Worm (Caenorhabditis elegans) whole organism, L2 larva: ENCODE results near the gene cab-1.

Experiments
- C34F6.9 ChIP-seq: fragments of 150-350 bp; optimal IDR thresholded peaks from 2 replicates; lab custom pipeline; 2014; ENCODE audit warnings: missing biosample characterization, missing genetic modification characterization
- F13H6.1 ChIP-seq: sonication (generic microtip); optimal IDR thresholded peaks from 2 replicates; lab custom pipeline; 2016; ENCODE audit warnings: missing genetic modification characterization, missing compliant biosample characterization
- R02D3.7 ChIP-seq: fragments of 150-350 bp; optimal IDR thresholded peaks from 2 replicates; lab custom pipeline; 2014; ENCODE audit warnings: missing biosample characterization, missing genetic modification characterization
- Y55F3AM.14 ChIP-seq: fragments of 200-800 bp; sonication (Bioruptor generic); optimal IDR thresholded peaks from 2 replicates; lab custom pipeline; 2018; ENCODE audit warnings: mild to moderate bottlenecking, missing genetic modification characterization, missing compliant biosample characterization
- alr-1 ChIP-seq: fragments of 150-350 bp; optimal IDR thresholded peaks from 2 replicates; lab custom pipeline; 2014; ENCODE audit warnings: missing biosample characterization, missing genetic modification characterization
- aly-2 ChIP-seq: fragments of 150-350 bp; optimal IDR thresholded peaks from 2 replicates; lab custom pipeline; 2014; ENCODE audit warnings: missing biosample characterization, missing genetic modification characterization
- blmp-1 ChIP-seq: sonication (generic microtip); optimal IDR thresholded peaks from 2 replicates; lab custom pipeline; 2017; ENCODE audit warnings: missing genetic modification characterization, mild to moderate bottlenecking, missing compliant biosample characterization, antibody characterized with exemption, moderate library complexity; ENCODE audit not compliant: insufficient read depth
- ceh-16 ChIP-seq: fragments of 150-350 bp; optimal IDR thresholded peaks from 2 replicates; lab custom pipeline; 2014; ENCODE audit warnings: missing biosample characterization, missing genetic modification characterization
- ceh-82 ChIP-seq: fragments of 150-350 bp; optimal IDR thresholded peaks from 2 replicates; lab custom pipeline; 2014; ENCODE audit warnings: missing biosample characterization, missing genetic modification characterization
- crh-2 ChIP-seq: sonication (generic microtip); optimal IDR thresholded peaks from 2 replicates; lab custom pipeline; 2017; ENCODE audit warnings: missing biosample characterization, missing genetic modification characterization
- egl-27 ChIP-seq: sonication (generic microtip); optimal IDR thresholded peaks from 3 replicates; lab custom pipeline; 2017; ENCODE audit warnings: missing biosample characterization, missing genetic modification reagents, missing genetic modification characterization
- elt-3 ChIP-seq: sonication (generic microtip); optimal IDR thresholded peaks from 2 replicates; lab custom pipeline; 2017; ENCODE audit warnings: missing biosample characterization, missing genetic modification characterization
- fos-1 ChIP-seq: fragments of 150-350 bp; optimal IDR thresholded peaks from 2 replicates; lab custom pipeline; 2014; ENCODE audit warnings: missing biosample characterization, missing genetic modification characterization
- lin-11 ChIP-seq: fragments of 150-350 bp; sonication (generic microtip); optimal IDR thresholded peaks from 2 replicates; lab custom pipeline; 2014; ENCODE audit warnings: missing biosample characterization, missing genetic modification characterization, inconsistent platforms, mixed read lengths
- lin-39 ChIP-seq: fragments of 150-350 bp; optimal IDR thresholded peaks from 2 replicates; lab custom pipeline; 2014; ENCODE audit warnings: missing biosample characterization, missing genetic modification reagents, missing genetic modification characterization
- lsy-2 ChIP-seq, 2 experiments: fragments of 150-350 bp in 1 of 2; sonication (generic microtip) in 1 of 2; optimal IDR thresholded peaks; 2 replicates each; lab custom pipeline; 2014 to 2017; ENCODE audit warnings: missing biosample characterization in 2 of 2, missing genetic modification characterization in 2 of 2
- mab-5 ChIP-seq: fragments of 150-350 bp; optimal IDR thresholded peaks from 2 replicates; lab custom pipeline; 2014; ENCODE audit warnings: missing biosample characterization, missing genetic modification characterization
- mbf-1 ChIP-seq: sonication (generic microtip); optimal IDR thresholded peaks from 2 replicates; lab custom pipeline; 2017; ENCODE audit warnings: missing biosample characterization, missing genetic modification characterization
- nhr-11 ChIP-seq: fragments of 150-350 bp; optimal IDR thresholded peaks from 2 replicates; lab custom pipeline; 2014; ENCODE audit warnings: missing biosample characterization, missing genetic modification characterization
- nhr-12 ChIP-seq: fragments of 150-350 bp; optimal IDR thresholded peaks from 2 replicates; lab custom pipeline; 2014; ENCODE audit warnings: missing biosample characterization, missing genetic modification characterization
- nhr-129 ChIP-seq: fragments of 150-350 bp; optimal IDR thresholded peaks from 2 replicates; lab custom pipeline; 2014; ENCODE audit warnings: missing biosample characterization, missing genetic modification characterization
- nhr-21 ChIP-seq: fragments of 150-350 bp; optimal IDR thresholded peaks from 2 replicates; lab custom pipeline; 2014; ENCODE audit warnings: missing biosample characterization, missing genetic modification characterization
- nhr-23 ChIP-seq: fragments of 150-350 bp; optimal IDR thresholded peaks from 2 replicates; lab custom pipeline; 2014; ENCODE audit warnings: missing biosample characterization, missing genetic modification reagents, missing genetic modification characterization
- nhr-237 ChIP-seq: fragments of 150-350 bp; optimal IDR thresholded peaks from 2 replicates; lab custom pipeline; 2014; ENCODE audit warnings: missing biosample characterization, missing genetic modification characterization
- nhr-25 ChIP-seq: fragments of 150-350 bp; sonication (generic microtip); optimal IDR thresholded peaks from 3 replicates; lab custom pipeline; 2014; ENCODE audit warnings: missing biosample characterization, missing genetic modification characterization
- nhr-6 ChIP-seq: fragments of 150-350 bp; optimal IDR thresholded peaks from 2 replicates; lab custom pipeline; 2014; ENCODE audit warnings: missing biosample characterization, missing genetic modification characterization
- nhr-77 ChIP-seq: fragments of 150-350 bp; optimal IDR thresholded peaks from 2 replicates; lab custom pipeline; 2014; ENCODE audit warnings: missing biosample characterization, missing genetic modification characterization
- sem-4 ChIP-seq: fragments of 150-350 bp; optimal IDR thresholded peaks from 2 replicates; lab custom pipeline; 2014; ENCODE audit warnings: missing biosample characterization, missing genetic modification reagents, missing genetic modification characterization
- skn-1 ChIP-seq: sonication (generic microtip); optimal IDR thresholded peaks from 2 replicates; lab custom pipeline; 2017; ENCODE audit warnings: missing biosample characterization, missing genetic modification characterization
- sma-3 ChIP-seq: sonication (generic microtip); optimal IDR thresholded peaks from 2 replicates; lab custom pipeline; 2016; ENCODE audit warnings: missing genetic modification reagents, missing genetic modification characterization, missing compliant biosample characterization
- sma-9 ChIP-seq, 2 experiments: fragments of 150-350 bp in 1 of 2; sonication (generic microtip) in 1 of 2; optimal IDR thresholded peaks; 2 replicates each; lab custom pipeline; 2014 to 2016; ENCODE audit warnings: missing genetic modification characterization in 2 of 2, mild to moderate bottlenecking in 1 of 2, missing biosample characterization in 1 of 2, missing compliant biosample characterization in 1 of 2, missing genetic modification reagents in 1 of 2, moderate library complexity in 1 of 2
- snpc-4 ChIP-seq: fragments of 150-350 bp; optimal IDR thresholded peaks from 2 replicates; lab custom pipeline; 2014; ENCODE audit warnings: missing biosample characterization, missing genetic modification characterization
- unc-39 ChIP-seq: fragments of 150-350 bp; optimal IDR thresholded peaks from 2 replicates; lab custom pipeline; 2014; ENCODE audit warnings: missing biosample characterization, missing genetic modification characterization
- unc-55 ChIP-seq: fragments of 150-350 bp; sonication (generic microtip); optimal IDR thresholded peaks from 3 replicates; lab custom pipeline; 2014; ENCODE audit warnings: missing biosample characterization, missing genetic modification reagents, missing genetic modification characterization
- unc-62 ChIP-seq: fragments of 150-350 bp; optimal IDR thresholded peaks from 2 replicates; lab custom pipeline; 2014; ENCODE audit warnings: missing biosample characterization, missing genetic modification reagents, missing genetic modification characterization
- zag-1 ChIP-seq: fragments of 150-350 bp; optimal IDR thresholded peaks from 2 replicates; lab custom pipeline; 2014; ENCODE audit warnings: missing biosample characterization, missing genetic modification characterization
- ztf-1 ChIP-seq: fragments of 200-800 bp; sonication (Bioruptor generic); conservative IDR thresholded peaks from 2 replicates; pipeline ENCODE4 v1.3.6; 2022; ENCODE audit warnings: missing genetic modification characterization, missing compliant biosample characterization
- ztf-11 ChIP-seq: sonication (generic microtip); optimal IDR thresholded peaks from 2 replicates; lab custom pipeline; 2017; ENCODE audit warnings: missing biosample characterization, missing genetic modification characterization

The cab-1 gene

DNA sequence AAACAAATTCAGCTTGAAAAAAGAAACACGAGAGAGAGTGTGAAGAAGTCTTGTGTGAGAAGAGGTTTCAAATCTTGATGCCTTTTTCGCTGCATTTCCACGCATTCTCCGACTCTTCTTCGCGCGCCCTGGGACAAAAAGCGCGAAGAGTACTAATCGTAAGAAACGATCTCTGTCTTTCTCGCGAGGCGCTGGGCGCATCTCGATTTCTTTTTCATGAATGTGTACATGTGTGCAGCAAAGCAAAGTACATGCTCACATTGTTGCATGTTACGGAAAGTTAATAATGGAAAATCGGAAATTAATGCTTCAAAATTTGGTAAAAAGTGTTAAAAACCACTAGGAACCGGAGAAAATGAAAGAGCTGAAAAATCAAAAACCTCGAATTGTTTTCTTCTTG lies 35.2 kb downstream of the cab-1 start:
- peak; percentile 3 for TF ChIP-seq unc-55 (GFP tag; lab: Kevin White, UChicago)
- TF ChIP-seq alr-1, result no peak
- TF ChIP-seq sem-4, result peak; percentile 21
- TF ChIP-seq C34F6.9 (tag; lab: Kevin White, UChicago), result no peak

DNA sequence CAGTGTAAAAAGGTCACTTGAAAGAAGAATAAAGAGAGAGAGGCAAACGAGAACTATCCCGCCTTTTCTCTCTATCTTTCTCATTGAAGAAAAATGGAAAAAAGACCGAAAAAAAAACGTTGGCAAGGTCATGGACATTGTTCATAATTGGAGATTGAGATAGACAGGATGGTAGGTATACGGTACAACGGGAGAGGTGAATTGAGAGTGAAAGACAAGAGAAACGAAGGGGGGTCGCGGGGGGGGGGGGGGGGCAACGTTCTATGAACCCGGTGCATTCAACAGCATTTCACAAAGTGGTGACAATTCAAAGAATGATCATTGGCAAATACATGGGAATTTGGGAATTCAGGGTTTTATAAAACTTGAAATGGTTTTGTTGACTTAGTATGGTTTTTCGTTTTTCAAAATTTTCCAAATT lies 35.8 kb downstream of the cab-1 start:
- TF ChIP-seq crh-2, result peak; percentile 45
- no peak for TF ChIP-seq skn-1 (tag; lab: Kevin White, UChicago)
- TF ChIP-seq nhr-25 (tag; lab: Kevin White, UChicago), result peak; percentile 68

DNA sequence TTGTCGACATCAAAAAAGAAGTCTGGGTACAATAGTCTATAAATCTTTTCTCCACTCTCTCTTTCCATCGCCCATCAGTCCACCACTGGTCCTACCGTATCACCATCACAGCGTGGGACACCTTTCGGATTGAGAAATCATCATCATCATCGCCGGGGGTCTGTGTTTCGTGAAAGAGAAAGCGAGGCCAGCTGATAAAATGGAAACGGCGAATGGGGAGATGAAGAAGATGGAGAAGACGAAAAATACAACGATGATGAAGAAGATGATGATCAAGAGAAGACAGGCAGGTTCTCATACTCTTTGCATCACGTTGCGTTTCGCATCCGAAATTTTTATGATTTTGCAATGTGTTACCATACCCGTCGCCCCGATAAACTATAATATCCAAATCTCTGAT lies 36.3 kb downstream of the cab-1 start:
- TF ChIP-seq lsy-2 (tag; optimal IDR thresholded peaks at IDR 0.05; lab: Kevin White, UChicago) (peak in 1 of 2 experiments; percentile 33), nhr-21 (peak; percentile 78), egl-27 (tag; lab: Kevin White, UChicago) (peak; percentile 24), F13H6.1 (tag; lab: Kevin White, UChicago) (peak; percentile 29), ceh-16 (tag; lab: Kevin White, UChicago) (peak; percentile 38), sma-9 (GFP tag; optimal IDR thresholded peaks at IDR 0.05; lab: Kevin White, UChicago) (peak; percentile 69), sma-9 (tag; optimal IDR thresholded peaks at IDR 0.05; lab: Kevin White, UChicago) (no peak), nhr-237 (tag; lab: Kevin White, UChicago) (no peak), blmp-1 (peak; percentile 92), R02D3.7 (tag; lab: Kevin White, UChicago) (no peak), sma-3 (GFP tag; lab: Kevin White, UChicago) (peak; percentile 51), nhr-25 (tag; lab: Kevin White, UChicago) (peak; percentile 75), zag-1 (tag; lab: Kevin White, UChicago) (no peak), fos-1 (tag; lab: Kevin White, UChicago) (peak; percentile 42), nhr-129 (peak; percentile 55)

DNA sequence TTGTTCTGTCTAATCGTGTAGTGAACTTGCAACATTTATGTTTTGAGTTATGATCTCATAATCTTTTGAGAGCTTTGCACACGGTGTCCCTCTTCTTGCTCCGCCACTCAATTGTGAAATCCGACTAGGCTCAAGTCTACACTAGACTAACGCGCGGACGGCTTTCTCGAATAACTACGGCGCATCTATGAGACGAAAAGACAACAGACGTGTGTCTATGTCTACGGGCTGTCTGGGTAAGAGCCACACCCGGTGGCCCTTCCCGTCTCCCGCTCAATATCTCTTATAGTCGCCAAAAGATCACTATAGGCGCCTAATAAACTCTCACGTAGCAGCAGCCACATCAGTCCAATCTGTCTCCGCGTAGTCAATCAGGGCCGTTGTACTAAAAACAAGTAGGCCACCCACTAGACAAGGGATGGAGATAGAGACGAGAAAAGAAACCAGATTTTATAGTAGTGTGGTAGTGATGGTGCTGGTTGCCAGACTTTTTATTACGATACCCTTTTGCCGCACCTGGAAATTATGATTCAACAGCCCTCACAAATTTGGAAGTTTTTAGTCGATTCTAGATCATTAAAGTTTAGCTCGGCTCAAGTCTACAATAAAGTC lies 36.9 kb downstream of the cab-1 start:
- peak; percentile 8 for TF ChIP-seq sma-3 (GFP tag; lab: Kevin White, UChicago)
- TF ChIP-seq elt-3, result no peak
- TF ChIP-seq Y55F3AM.14 (GFP tag; lab: Kevin White, UChicago), result no peak
- peak; percentile 10 for TF ChIP-seq sma-9 (GFP tag; optimal IDR thresholded peaks at IDR 0.05; lab: Kevin White, UChicago)
- no peak for TF ChIP-seq sma-9 (tag; optimal IDR thresholded peaks at IDR 0.05; lab: Kevin White, UChicago)
- TF ChIP-seq nhr-77 (tag; lab: Kevin White, UChicago), result no peak
- no peak for TF ChIP-seq nhr-12
- peak; percentile 62 for TF ChIP-seq F13H6.1 (tag; lab: Kevin White, UChicago)
- no peak for TF ChIP-seq lsy-2 (tag; optimal IDR thresholded peaks at IDR 0.05; lab: Kevin White, UChicago)
- no peak for TF ChIP-seq unc-39 (tag; lab: Kevin White, UChicago)
- TF ChIP-seq snpc-4, result no peak

DNA sequence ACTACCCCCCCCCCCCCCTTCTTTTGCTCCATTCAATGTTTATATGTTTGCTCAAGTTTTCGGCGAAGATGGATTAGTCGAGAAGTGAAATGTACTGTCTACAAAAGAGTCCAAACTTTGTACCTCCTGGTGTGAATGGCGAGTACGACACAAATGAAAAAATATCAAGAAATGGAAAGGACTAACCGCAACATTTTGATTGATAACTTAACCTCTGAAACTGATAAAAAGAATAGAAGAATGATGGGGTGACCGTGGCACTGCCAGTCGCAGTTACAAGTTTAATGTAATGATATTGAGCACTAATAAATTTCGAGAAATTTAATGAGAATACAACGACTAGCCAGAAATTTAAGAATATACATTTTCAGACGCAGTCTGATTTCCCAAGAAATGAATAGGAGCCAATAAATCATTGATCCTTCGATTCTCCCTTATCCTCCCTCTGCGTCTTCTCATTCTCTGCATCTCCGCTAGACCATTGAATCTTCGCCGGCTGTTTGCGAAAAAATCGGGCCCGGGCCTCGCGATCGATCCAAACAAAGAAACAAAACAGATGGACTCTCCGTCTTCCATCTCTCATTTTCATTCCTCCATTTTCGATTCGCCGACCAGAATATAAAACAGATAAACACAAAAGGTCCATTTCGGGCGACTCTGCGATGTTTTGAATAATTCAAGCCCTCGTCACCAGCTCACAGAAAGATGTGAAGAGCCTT lies 37.9 kb downstream of the cab-1 start:
- no peak for TF ChIP-seq ztf-1 (GFP tag; lab: Robert Waterston, UW)
- no peak for TF ChIP-seq ceh-82 (tag; lab: Kevin White, UChicago)
- TF ChIP-seq mab-5, result no peak
- no peak for TF ChIP-seq zag-1 (tag; lab: Kevin White, UChicago)
- no peak for TF ChIP-seq aly-2 (tag; lab: Kevin White, UChicago)
- TF ChIP-seq nhr-77 (tag; lab: Kevin White, UChicago), result no peak
- peak; percentile 4 for TF ChIP-seq fos-1 (tag; lab: Kevin White, UChicago)
- TF ChIP-seq R02D3.7 (tag; lab: Kevin White, UChicago), result no peak
- TF ChIP-seq snpc-4, result no peak
- TF ChIP-seq crh-2, result peak; percentile 9
- no peak for TF ChIP-seq mbf-1 (tag; lab: Kevin White, UChicago)
- TF ChIP-seq Y55F3AM.14 (GFP tag; lab: Kevin White, UChicago), result no peak
- no peak for TF ChIP-seq ztf-11 (tag; lab: Kevin White, UChicago)
- peak; percentile 63 for TF ChIP-seq sma-9 (GFP tag; optimal IDR thresholded peaks at IDR 0.05; lab: Kevin White, UChicago)
- TF ChIP-seq sma-9 (tag; optimal IDR thresholded peaks at IDR 0.05; lab: Kevin White, UChicago), result no peak
- TF ChIP-seq lin-39 (tag; lab: Kevin White, UChicago), result no peak
- TF ChIP-seq lin-11 (tag; lab: Kevin White, UChicago), result no peak
- TF ChIP-seq nhr-21, result no peak
- TF ChIP-seq unc-62 (GFP tag; lab: Kevin White, UChicago), result no peak
- no peak for TF ChIP-seq elt-3
- no peak for TF ChIP-seq C34F6.9 (tag; lab: Kevin White, UChicago)
- TF ChIP-seq nhr-23 (tag; lab: Kevin White, UChicago), result no peak
- TF ChIP-seq nhr-11 (tag; lab: Kevin White, UChicago), result no peak
- TF ChIP-seq blmp-1, result no peak
- TF ChIP-seq nhr-25 (tag; lab: Kevin White, UChicago), result no peak
- no peak for TF ChIP-seq nhr-6 (tag; lab: Kevin White, UChicago)
